Fruit fly (Drosophila melanogaster) Kc167 (cell line): ENCODE results near the gene CG4360.

Source experiments
- Myc ChIP-seq: fragments of >200 bp; optimal IDR thresholded peaks from 2 replicates; lab custom pipeline; 2017; ENCODE audit warnings: missing external identifiers
- Sin3A ChIP-seq: fragments of >200 bp; optimal IDR thresholded peaks from 2 replicates; lab custom pipeline; 2018; ENCODE audit warnings: missing external identifiers
- psq ChIP-seq: fragments of >200 bp; optimal IDR thresholded peaks from 2 replicates; lab custom pipeline; 2017; ENCODE audit warnings: missing external identifiers
- ttk ChIP-seq: sonication (Bioruptor generic); optimal IDR thresholded peaks from 2 replicates; lab custom pipeline; 2017; ENCODE audit warnings: missing external identifiers

dm6 chr3R:20282103-20282502, 45.7 kb downstream of the CG4360 start:
- TF ChIP-seq psq (lab: Kevin White, UChicago) (no peak), Sin3A (lab: Kevin White, UChicago) (no peak), ttk (lab: Kevin White, UChicago) (no peak), Myc (lab: Kevin White, UChicago) (no peak)
